Fruit fly (Drosophila melanogaster) whole organism, embryonic: ENCODE measurements around the gene dpr18.

Experiments used
- Adf1 ChIP-seq: fragments of 200-800 bp; sonication (Bioruptor generic); IDR thresholded peaks from 2 replicates; pipeline ENCODE4 v1.3.6; 2022; ENCODE audit warnings: missing biosample characterization, missing genetic modification characterization
- Atf3 ChIP-seq: fragments of 200-800 bp; sonication (Bioruptor generic); optimal IDR thresholded peaks from 3 replicates; lab custom pipeline; 2016; ENCODE audit warnings: missing biosample characterization, missing genetic modification characterization
- CG10431 ChIP-seq: fragments of 200-800 bp; sonication (Bioruptor generic); optimal IDR thresholded peaks from 3 replicates; lab custom pipeline; 2018; ENCODE audit warnings: missing biosample characterization, mild to moderate bottlenecking, missing genetic modification characterization
- CG11085 ChIP-seq: fragments of 200-800 bp; sonication (Bioruptor generic); IDR thresholded peaks from 2 replicates; pipeline ENCODE4 v1.3.6; 2022; ENCODE audit warnings: missing biosample characterization, missing genetic modification characterization
- CG11504 ChIP-seq: fragments of 200-800 bp; sonication (Bioruptor generic); optimal IDR thresholded peaks from 3 replicates; lab custom pipeline; 2019; ENCODE audit warnings: missing biosample characterization, mild to moderate bottlenecking, missing genetic modification characterization, moderate library complexity
- CG12769 ChIP-seq: fragments of 200-800 bp; sonication (Bioruptor generic); optimal IDR thresholded peaks from 2 replicates; lab custom pipeline; 2019; ENCODE audit warnings: missing biosample characterization, mild to moderate bottlenecking, missing genetic modification characterization, moderate library complexity
- CG15514 ChIP-seq: fragments of 200-800 bp; sonication (Bioruptor generic); optimal IDR thresholded peaks from 3 replicates; lab custom pipeline; 2017; ENCODE audit warnings: missing biosample characterization, missing genetic modification characterization, mild to moderate bottlenecking, moderate library complexity, missing genetic modification reagents
- CG17359 ChIP-seq: fragments of 200-800 bp; sonication (Bioruptor generic); optimal IDR thresholded peaks from 3 replicates; lab custom pipeline; 2018; ENCODE audit warnings: missing biosample characterization, mild to moderate bottlenecking, missing genetic modification characterization, moderate library complexity
- CG17385 ChIP-seq: fragments of 200-800 bp; sonication (Bioruptor generic); optimal IDR thresholded peaks from 3 replicates; lab custom pipeline; 2018; ENCODE audit warnings: missing biosample characterization, mild to moderate bottlenecking, missing genetic modification characterization
- CG17912 ChIP-seq: fragments of 200-800 bp; sonication (Bioruptor generic); optimal IDR thresholded peaks from 2 replicates; lab custom pipeline; 2018; ENCODE audit warnings: missing biosample characterization, mild to moderate bottlenecking, missing genetic modification characterization
- CG2116 ChIP-seq: fragments of 200-800 bp; sonication (Bioruptor generic); optimal IDR thresholded peaks from 3 replicates; lab custom pipeline; 2018; ENCODE audit warnings: missing biosample characterization, mild to moderate bottlenecking, missing genetic modification characterization
- CG30020 ChIP-seq: fragments of 200-800 bp; optimal IDR thresholded peaks from 2 replicates; lab custom pipeline; 2019; ENCODE audit warnings: missing biosample characterization, mild to moderate bottlenecking, missing genetic modification characterization, moderate library complexity
- CG30403 ChIP-seq: fragments of 200-800 bp; sonication (Bioruptor generic); optimal IDR thresholded peaks from 3 replicates; lab custom pipeline; 2016; ENCODE audit warnings: missing biosample characterization, missing genetic modification characterization
- CG31365 ChIP-seq: fragments of 200-800 bp; sonication (Bioruptor generic); optimal IDR thresholded peaks from 2 replicates; lab custom pipeline; 2018; ENCODE audit warnings: missing biosample characterization, mild to moderate bottlenecking, missing genetic modification characterization
- CG3281 ChIP-seq: fragments of 200-800 bp; sonication (Bioruptor generic); optimal IDR thresholded peaks from 3 replicates; lab custom pipeline; 2017; ENCODE audit warnings: missing biosample characterization, mild to moderate bottlenecking, missing genetic modification characterization
- CG6813 ChIP-seq: fragments of 200-800 bp; sonication (Bioruptor generic); optimal IDR thresholded peaks from 2 replicates; lab custom pipeline; 2017; ENCODE audit warnings: missing biosample characterization, missing genetic modification characterization, mild to moderate bottlenecking, moderate library complexity, missing genetic modification reagents
- Elba2 ChIP-seq: fragments of 200-800 bp; sonication (Bioruptor generic); optimal IDR thresholded peaks from 3 replicates; lab custom pipeline; 2016; ENCODE audit warnings: missing biosample characterization, missing genetic modification characterization
- Gsc ChIP-seq: fragments of 200-800 bp; sonication (Bioruptor generic); IDR thresholded peaks from 2 replicates; pipeline ENCODE4 v1.3.6; 2022; ENCODE audit warnings: missing biosample characterization, missing genetic modification characterization
- MTF-1 ChIP-seq: fragments of 200-800 bp; sonication (Bioruptor generic); optimal IDR thresholded peaks from 2 replicates; lab custom pipeline; 2018; ENCODE audit warnings: missing biosample characterization, mild to moderate bottlenecking, missing genetic modification characterization, borderline replicate concordance
- Med ChIP-seq: fragments of 200-800 bp; sonication (Bioruptor generic); peaks from one replicate; lab custom pipeline; 2016; ENCODE audit warnings: missing biosample characterization, missing genetic modification characterization, mild to moderate bottlenecking, inconsistent platforms, moderate library complexity
- Opbp ChIP-seq: fragments of 200-800 bp; sonication (Bioruptor generic); IDR thresholded peaks from 3 replicates; pipeline ENCODE4 v1.3.6; 2022; ENCODE audit warnings: missing biosample characterization, missing genetic modification characterization; ENCODE audit not compliant: partially characterized antibody
- Pdp1 ChIP-seq, 2 experiments: fragments of 200-800 bp; sonication (Bioruptor generic); optimal IDR thresholded peaks; 3 replicates each; lab custom pipeline; 2016; ENCODE audit warnings: missing biosample characterization in 2 of 2, missing genetic modification characterization in 2 of 2, mild to moderate bottlenecking in 1 of 2, moderate library complexity in 1 of 2
- Rx ChIP-seq: fragments of 200-800 bp; sonication (Bioruptor generic); IDR thresholded peaks from 2 replicates; pipeline ENCODE4 v1.3.6; 2022; ENCODE audit warnings: missing biosample characterization, missing genetic modification characterization
- Scr ChIP-seq: fragments of 200-800 bp; sonication (Bioruptor generic); IDR thresholded peaks from 2 replicates; pipeline ENCODE4 v1.3.6; 2022; ENCODE audit warnings: missing biosample characterization, missing genetic modification characterization; ENCODE audit not compliant: partially characterized antibody
- cad ChIP-seq: fragments of >200 bp; optimal IDR thresholded peaks from 2 replicates; lab custom pipeline; 2017; ENCODE audit warnings: missing biosample characterization, missing genetic modification characterization
- chn ChIP-seq: fragments of 200-800 bp; sonication (Bioruptor generic); optimal IDR thresholded peaks from 2 replicates; lab custom pipeline; 2016; ENCODE audit warnings: missing biosample characterization, missing genetic modification characterization
- crp ChIP-seq, 2 experiments: fragments of 200-800 bp; sonication (Bioruptor generic); optimal IDR thresholded peaks; 2 replicates in 1 of 2; 3 replicates in 1 of 2; lab custom pipeline; 2017; ENCODE audit warnings: missing biosample characterization in 2 of 2, missing genetic modification characterization in 2 of 2, mild to moderate bottlenecking in 1 of 2, moderate library complexity in 1 of 2
- fd3F ChIP-seq: fragments of 200-800 bp; sonication (Bioruptor generic); optimal IDR thresholded peaks from 2 replicates; lab custom pipeline; 2018; ENCODE audit warnings: missing biosample characterization, mild to moderate bottlenecking, missing genetic modification characterization, moderate library complexity
- fd64A ChIP-seq: fragments of 200-800 bp; sonication (Bioruptor generic); optimal IDR thresholded peaks from 3 replicates; lab custom pipeline; 2018; ENCODE audit warnings: missing biosample characterization, mild to moderate bottlenecking, missing genetic modification characterization
- fu2 ChIP-seq: fragments of 200-800 bp; sonication (Bioruptor generic); optimal IDR thresholded peaks from 2 replicates; lab custom pipeline; 2016; ENCODE audit warnings: missing biosample characterization, missing genetic modification characterization
- gem ChIP-seq: fragments of 200-800 bp; sonication (Bioruptor generic); optimal IDR thresholded peaks from 2 replicates; lab custom pipeline; 2019; ENCODE audit warnings: missing biosample characterization, mild to moderate bottlenecking, missing genetic modification characterization, moderate library complexity
- insv ChIP-seq, 2 experiments: fragments of 200-800 bp; sonication (Bioruptor generic); optimal IDR thresholded peaks; 3 replicates each; lab custom pipeline; 2016 to 2018; ENCODE audit warnings: missing biosample characterization in 2 of 2, missing genetic modification characterization in 2 of 2
- jigr1 ChIP-seq: fragments of 200-800 bp; sonication (Bioruptor generic); IDR thresholded peaks from 3 replicates; pipeline ENCODE4 v1.3.6; 2022; ENCODE audit warnings: missing biosample characterization, missing genetic modification characterization
- ken ChIP-seq: fragments of 200-800 bp; sonication (Bioruptor generic); IDR thresholded peaks from 3 replicates; pipeline ENCODE4 v1.3.6; 2022; ENCODE audit warnings: missing biosample characterization, missing genetic modification characterization
- klu ChIP-seq: fragments of 200-800 bp; sonication (Bioruptor generic); IDR thresholded peaks from 2 replicates; pipeline ENCODE4 v1.3.6; 2022; ENCODE audit warnings: missing biosample characterization, missing genetic modification characterization
- odd ChIP-seq: fragments of 200-800 bp; sonication (Bioruptor generic); optimal IDR thresholded peaks from 2 replicates; lab custom pipeline; 2017; ENCODE audit warnings: missing biosample characterization, mild to moderate bottlenecking, missing genetic modification characterization
- p53 ChIP-seq: fragments of 200-800 bp; sonication (Bioruptor generic); optimal IDR thresholded peaks from 2 replicates; lab custom pipeline; 2016; ENCODE audit warnings: missing biosample characterization, missing genetic modification characterization
- run ChIP-seq: fragments of 200-800 bp; sonication (Bioruptor generic); optimal IDR thresholded peaks from 3 replicates; lab custom pipeline; 2018; ENCODE audit warnings: missing biosample characterization, mild to moderate bottlenecking, missing genetic modification characterization
- shn ChIP-seq: fragments of 200-800 bp; sonication (Bioruptor generic); optimal IDR thresholded peaks from 3 replicates; lab custom pipeline; 2016; ENCODE audit warnings: missing biosample characterization, missing genetic modification characterization
- sisA ChIP-seq: fragments of 200-800 bp; sonication (Bioruptor generic); IDR thresholded peaks from 2 replicates; pipeline ENCODE4 v1.3.6; 2022; ENCODE audit warnings: missing biosample characterization, missing genetic modification characterization
- tin ChIP-seq: fragments of 200-800 bp; sonication (Bioruptor generic); optimal IDR thresholded peaks from 3 replicates; lab custom pipeline; 2016; ENCODE audit warnings: missing biosample characterization, missing genetic modification characterization
- toy ChIP-seq: fragments of 200-800 bp; sonication (Bioruptor generic); IDR thresholded peaks from 2 replicates; pipeline ENCODE4 v1.3.6; 2022; ENCODE audit warnings: missing biosample characterization, missing genetic modification characterization
- unc-4 ChIP-seq: fragments of 200-800 bp; sonication (Bioruptor generic); IDR thresholded peaks from 2 replicates; pipeline ENCODE4 v1.3.6; 2022; ENCODE audit warnings: missing biosample characterization, missing genetic modification characterization; ENCODE audit not compliant: partially characterized antibody
- vvl ChIP-seq: fragments of 200-800 bp; sonication (Bioruptor generic); IDR thresholded peaks from 2 replicates; pipeline ENCODE4 v1.3.6; 2022; ENCODE audit warnings: missing biosample characterization, missing genetic modification characterization

Gene dpr18

DNA sequence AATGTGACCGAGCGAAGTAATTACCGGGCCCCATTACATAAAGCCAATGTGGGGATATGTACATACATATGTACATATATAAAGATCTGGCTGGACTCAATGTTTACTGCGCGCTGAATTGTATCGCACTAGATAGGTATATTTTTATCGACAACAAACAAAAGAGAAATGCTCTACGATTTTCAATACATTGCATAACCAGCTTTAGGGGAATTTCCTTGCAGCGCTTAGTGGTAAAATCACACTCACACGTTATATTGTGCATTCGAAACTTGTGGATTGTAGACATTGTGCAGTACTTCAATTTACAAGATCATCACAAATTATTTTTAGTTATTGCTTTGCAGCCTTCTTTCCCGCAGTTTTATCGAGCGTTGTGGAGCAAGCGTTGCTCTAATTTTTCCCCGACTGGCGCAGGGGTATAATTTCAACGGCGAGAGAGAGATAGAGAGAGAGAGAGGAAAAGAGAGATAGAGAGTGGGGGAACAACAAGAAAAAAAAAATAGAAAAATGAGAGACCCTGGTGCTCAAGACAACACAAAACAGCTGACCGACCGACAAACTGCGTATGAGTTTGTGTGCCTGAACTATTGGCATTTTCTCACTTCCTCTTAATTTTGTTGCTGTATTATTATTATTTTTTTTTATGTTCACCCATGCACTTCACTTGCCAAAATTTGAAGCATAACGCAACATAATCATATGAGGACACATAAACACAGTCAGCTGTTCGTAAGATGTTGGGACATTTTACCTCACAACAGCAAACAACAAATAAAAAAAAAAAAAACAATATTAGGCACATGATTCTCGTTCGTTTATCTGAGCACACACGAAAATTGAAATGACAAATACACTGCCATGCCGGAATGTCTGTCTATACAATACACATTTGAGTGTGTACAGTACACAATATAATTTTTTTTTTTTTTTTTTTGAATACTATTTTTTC lies 25.8 kb downstream of the dpr18 start (continued):
- TF ChIP-seq chn (GFP tag; lab: Kevin White, UChicago) (no peak), CG12769 (tag; lab: Kevin White, UChicago) (peak; percentile 40), odd (GFP tag; lab: Kevin White, UChicago) (no peak), Adf1 (GFP tag; lab: Robert Waterston, UW) (0 out of 2 replicates have a peak, but pooled peaks have one; percentile 5), run (tag; lab: Kevin White, UChicago) (no peak), CG17385 (no peak), CG6813 (no peak), Scr (no peak; the same call in 1 of the 2 replicates), CG31365 (tag; lab: Kevin White, UChicago) (no peak)

DNA sequence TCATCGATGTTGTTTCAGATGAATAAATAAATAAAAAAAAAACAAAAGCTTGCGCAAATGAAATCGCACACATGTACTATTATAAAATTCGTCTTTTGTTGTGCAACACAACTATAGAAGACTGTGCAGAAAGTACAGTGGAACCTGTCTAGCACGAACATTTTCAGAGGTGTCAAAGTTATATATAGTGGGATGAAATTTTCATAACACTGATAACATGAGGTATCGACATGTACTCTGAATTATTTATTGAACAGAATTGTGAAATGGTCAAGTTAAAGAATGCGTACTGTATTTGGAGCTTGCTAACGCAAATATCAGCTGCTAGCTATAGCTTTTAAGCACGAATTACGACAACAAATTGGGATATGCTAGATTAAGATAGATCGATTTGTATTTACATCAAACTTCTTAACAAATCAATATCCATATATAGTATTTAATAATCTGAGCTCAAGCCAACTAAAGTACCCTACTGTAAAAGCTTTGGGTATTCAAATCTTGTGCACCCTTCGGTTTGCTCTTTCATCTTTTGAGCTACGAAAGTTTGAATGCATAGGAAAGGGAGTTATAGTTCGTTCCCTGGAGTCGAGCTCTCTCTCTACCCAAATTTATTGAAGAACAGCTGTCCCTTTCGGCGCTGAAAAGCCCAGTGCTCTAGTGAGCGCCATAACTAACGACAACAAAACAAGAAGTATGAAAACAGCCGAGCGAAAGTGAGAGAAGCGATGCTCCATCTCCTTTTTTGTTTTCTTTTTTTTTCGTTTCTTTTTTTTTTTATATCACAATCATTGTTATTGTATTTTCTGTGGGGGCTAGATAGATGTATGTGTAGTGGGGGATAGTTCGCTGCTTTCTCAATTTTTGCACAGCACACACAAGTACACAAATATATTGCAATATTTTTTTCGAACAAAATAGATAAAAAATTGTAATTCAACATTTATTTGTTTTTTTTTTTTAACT lies 26.9 kb downstream of the dpr18 start:
- peak; percentile 93 for TF ChIP-seq ken (GFP tag; lab: Robert Waterston, UW)
- TF ChIP-seq CG17359 (tag; lab: Kevin White, UChicago): peak; percentile 89
- TF ChIP-seq Med (GFP tag; lab: Kevin White, UChicago): peak; percentile 99
- peak; percentile 93 for TF ChIP-seq CG17912 (GFP tag; lab: Kevin White, UChicago)
- TF ChIP-seq Opbp (GFP tag; lab: Robert Waterston, UW): no peak
- no peak for TF ChIP-seq cad
- peak; percentile 68 for TF ChIP-seq fd64A
- TF ChIP-seq fd3F: peak; percentile 91
- TF ChIP-seq CG11504 (tag; lab: Kevin White, UChicago): peak; percentile 93
- TF ChIP-seq Elba2: no peak
- peak; percentile 90 for TF ChIP-seq CG30403
- no peak for TF ChIP-seq unc-4 (GFP tag; lab: Robert Waterston, UW)
- TF ChIP-seq sisA (GFP tag; lab: Robert Waterston, UW): peak; percentile 89
- TF ChIP-seq shn: peak; percentile 70
- TF ChIP-seq jigr1 (GFP tag; lab: Robert Waterston, UW): peak; percentile 72; the same call in 1 of the 3 replicates
- TF ChIP-seq CG2116 (GFP tag; lab: Kevin White, UChicago): peak; percentile 11
- TF ChIP-seq insv (GFP tag; optimal IDR thresholded peaks at IDR 0.05; lab: Kevin White, UChicago): peak in 1 of 2 experiments; percentile 54
- TF ChIP-seq gem (tag; lab: Kevin White, UChicago): peak; percentile 92
- peak; percentile 86 for TF ChIP-seq Rx (GFP tag; lab: Robert Waterston, UW)
- TF ChIP-seq CG3281 (GFP tag; lab: Kevin White, UChicago): peak; percentile 93
- peak; percentile 78 for TF ChIP-seq CG15514 (GFP tag; lab: Kevin White, UChicago)
- peak; percentile 87 for TF ChIP-seq tin (GFP tag; lab: Kevin White, UChicago)
- peak in 1 of 2 experiments; percentile 23 for TF ChIP-seq crp (GFP tag; optimal IDR thresholded peaks at IDR 0.05; lab: Kevin White, UChicago)
- TF ChIP-seq klu (GFP tag; lab: Robert Waterston, UW): peak; percentile 75
- peak; percentile 64 for TF ChIP-seq p53
- no peak for TF ChIP-seq Gsc (GFP tag; lab: Robert Waterston, UW)
- TF ChIP-seq MTF-1 (GFP tag; lab: Kevin White, UChicago): peak; percentile 79
- TF ChIP-seq CG10431 (GFP tag; lab: Kevin White, UChicago): peak; percentile 23
- peak; percentile 41 for TF ChIP-seq CG30020 (tag; lab: Kevin White, UChicago)
- TF ChIP-seq Pdp1 (GFP tag; optimal IDR thresholded peaks at IDR 0.05; lab: Kevin White, UChicago): peak; percentile 89 to 94
- peak; percentile 81 for TF ChIP-seq toy (GFP tag; lab: Robert Waterston, UW)
- TF ChIP-seq vvl (GFP tag; lab: Robert Waterston, UW): peak; percentile 95
- TF ChIP-seq Atf3 (GFP tag; lab: Kevin White, UChicago): peak; percentile 55
- peak; percentile 85 for TF ChIP-seq CG11085
- peak; percentile 87 for TF ChIP-seq fu2 (GFP tag; lab: Kevin White, UChicago)
